Fruit fly (Drosophila melanogaster): ENCODE measurements around the gene Mp.

Mp gene

dm6 chr3L:6964488-6965152 is 34.0 kb upstream of the Mp start, which contains the start of gene sgl:
sgl (minus strand) TSS chr3L:6964758.
- TF ChIP-seq lola (GFP tag; optimal IDR thresholded peaks at IDR 0.05) = no peak
- no peak for TF ChIP-seq Hr78 (GFP tag; optimal IDR thresholded peaks at IDR 0.05)
- TF ChIP-seq Mio (GFP tag; optimal IDR thresholded peaks at IDR 0.05) = no peak
- no peak for TF ChIP-seq pan (optimal IDR thresholded peaks at IDR 0.05)
- TF ChIP-seq usp (GFP tag; optimal IDR thresholded peaks at IDR 0.05) = no peak
- TF ChIP-seq GATAd (GFP tag; optimal IDR thresholded peaks at IDR 0.05) = no peak
- no peak for TF ChIP-seq N (GFP tag; optimal IDR thresholded peaks at IDR 0.05)
- no peak for TF ChIP-seq brk (GFP tag; optimal IDR thresholded peaks at IDR 0.05)
- no peak for TF ChIP-seq tai (GFP tag; optimal IDR thresholded peaks at IDR 0.05)
- TF ChIP-seq Myc (optimal IDR thresholded peaks at IDR 0.05) = no peak
- TF ChIP-seq woc (GFP tag; optimal IDR thresholded peaks at IDR 0.05) = peak; percentile 69
- TF ChIP-seq rgr (GFP tag; optimal IDR thresholded peaks at IDR 0.05) = peak; percentile 40
- no peak for TF ChIP-seq Rel (GFP tag; optimal IDR thresholded peaks at IDR 0.05)
- no peak for TF ChIP-seq Rel (tag; optimal IDR thresholded peaks at IDR 0.05)
- TF ChIP-seq sv (GFP tag; optimal IDR thresholded peaks at IDR 0.05) = no peak
- TF ChIP-seq Dfd (GFP tag; optimal IDR thresholded peaks at IDR 0.05) = no peak
- no peak for TF ChIP-seq HLH106 (tag; optimal IDR thresholded peaks at IDR 0.05)
- TF ChIP-seq Sp1 (GFP tag; optimal IDR thresholded peaks at IDR 0.05) = peak; percentile 63
- TF ChIP-seq foxo (GFP tag; optimal IDR thresholded peaks at IDR 0.05) = peak in 1 of 2 experiments; percentile 23
- TF ChIP-seq psq (GFP tag; optimal IDR thresholded peaks at IDR 0.05) = peak; percentile 100
- peak; percentile 76 for TF ChIP-seq h (GFP tag; optimal IDR thresholded peaks at IDR 0.05)
- TF ChIP-seq jim (GFP tag; optimal IDR thresholded peaks at IDR 0.05) = peak; percentile 75
- TF ChIP-seq dsf (GFP tag; optimal IDR thresholded peaks at IDR 0.05; ENCODE audit: borderline replicate concordance) = no peak
- TF ChIP-seq OdsH (GFP tag; optimal IDR thresholded peaks at IDR 0.05) = peak; percentile 22
- peak; percentile 59 for TF ChIP-seq br (GFP tag; optimal IDR thresholded peaks at IDR 0.05)
- TF ChIP-seq CrebA (GFP tag; optimal IDR thresholded peaks at IDR 0.05; ENCODE audit: borderline replicate concordance) = no peak
- TF ChIP-seq dl (GFP tag; optimal IDR thresholded peaks at IDR 0.05; ENCODE audit: insufficient read depth in 1 of 2, partially characterized antibody in 2 of 2) = no peak
- no peak for TF ChIP-seq ey (GFP tag; optimal IDR thresholded peaks at IDR 0.05)
- peak; percentile 99 for TF ChIP-seq fru (GFP tag; optimal IDR thresholded peaks at IDR 0.05)
- no peak for TF ChIP-seq Hnf4 (GFP tag; optimal IDR thresholded peaks at IDR 0.05)
- TF ChIP-seq dmrt93B (GFP tag; optimal IDR thresholded peaks at IDR 0.05) = no peak
- TF ChIP-seq Hr83 (GFP tag; optimal IDR thresholded peaks at IDR 0.05; ENCODE audit: poor library complexity, severe bottlenecking) = peak; percentile 29
- TF ChIP-seq Dif (GFP tag; optimal IDR thresholded peaks at IDR 0.05; ENCODE audit: partially characterized antibody) = peak; percentile 26
- TF ChIP-seq Jra (GFP tag; optimal IDR thresholded peaks at IDR 0.05) = peak; percentile 54
- no peak for TF ChIP-seq CG32264 (GFP tag; optimal IDR thresholded peaks at IDR 0.05)
- no peak for TF ChIP-seq Vsx2 (GFP tag; optimal IDR thresholded peaks at IDR 0.05; ENCODE audit: partially characterized antibody)
- no peak for TF ChIP-seq Abd-B (GFP tag; optimal IDR thresholded peaks at IDR 0.05)
- TF ChIP-seq sage (GFP tag; optimal IDR thresholded peaks at IDR 0.05) = no peak
- peak; percentile 4 for TF ChIP-seq CG9705 (GFP tag; optimal IDR thresholded peaks at IDR 0.05)

DNA sequence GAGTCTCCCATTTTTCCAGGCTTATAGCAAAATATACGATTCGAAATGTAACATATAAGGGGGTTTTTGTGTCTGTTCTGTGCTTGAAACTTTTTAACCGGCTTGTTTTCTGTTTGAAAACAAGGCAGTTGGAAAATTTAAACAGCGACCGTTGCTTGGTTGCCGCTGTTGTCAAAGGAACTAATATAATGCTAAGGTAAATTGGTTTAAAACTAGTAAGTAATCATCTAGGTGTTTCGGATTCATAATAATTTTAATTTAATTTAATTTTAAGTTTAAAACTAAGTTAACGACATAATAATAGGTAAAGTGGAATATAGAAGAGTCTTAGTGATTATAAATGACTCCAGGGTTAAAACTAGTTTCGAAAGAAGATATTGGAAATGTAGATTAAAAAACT is 30.8 kb upstream of the Mp start, which contains the start of gene CG10064:
Gene CG10064 (minus strand): TSS at position 101 of the 400 bp plus-strand sequence.
- TF ChIP-seq pan (optimal IDR thresholded peaks at IDR 0.05) = no peak
- TF ChIP-seq sage (GFP tag; optimal IDR thresholded peaks at IDR 0.05) = no peak
- no peak for TF ChIP-seq OdsH (GFP tag; optimal IDR thresholded peaks at IDR 0.05)
- TF ChIP-seq tai (GFP tag; optimal IDR thresholded peaks at IDR 0.05) = no peak
- no peak for TF ChIP-seq dsf (GFP tag; optimal IDR thresholded peaks at IDR 0.05; ENCODE audit: borderline replicate concordance)
- TF ChIP-seq brk (GFP tag; optimal IDR thresholded peaks at IDR 0.05) = no peak
- TF ChIP-seq usp (GFP tag; optimal IDR thresholded peaks at IDR 0.05) = no peak
- no peak for TF ChIP-seq CrebA (GFP tag; optimal IDR thresholded peaks at IDR 0.05; ENCODE audit: borderline replicate concordance)
- no peak for TF ChIP-seq N (GFP tag; optimal IDR thresholded peaks at IDR 0.05)
- no peak for TF ChIP-seq Sp1 (GFP tag; optimal IDR thresholded peaks at IDR 0.05)
- no peak for TF ChIP-seq Hr78 (GFP tag; optimal IDR thresholded peaks at IDR 0.05)
- no peak for TF ChIP-seq foxo (GFP tag; optimal IDR thresholded peaks at IDR 0.05)
- no peak for TF ChIP-seq Dfd (GFP tag; optimal IDR thresholded peaks at IDR 0.05)
- TF ChIP-seq CG32264 (GFP tag; optimal IDR thresholded peaks at IDR 0.05) = no peak
- TF ChIP-seq Hnf4 (GFP tag; optimal IDR thresholded peaks at IDR 0.05) = no peak
- TF ChIP-seq Vsx2 (GFP tag; optimal IDR thresholded peaks at IDR 0.05; ENCODE audit: partially characterized antibody) = no peak
